Fruit fly (Drosophila melanogaster): ENCODE data around the gene Gtpx.

The Gtpx gene

dm6 chr3L:3325925-3326903, at the start of gene Gtpx:
Gene Gtpx, plus strand, starts transcription at chr3L:3326265.
- TF ChIP-seq CG33017 (tag; optimal IDR thresholded peaks at IDR 0.05) (peak; percentile 8), CG14711 (tag; optimal IDR thresholded peaks at IDR 0.05) (peak; percentile 93), tj (GFP tag; optimal IDR thresholded peaks at IDR 0.05) (peak; percentile 71), Crg-1 (GFP tag; optimal IDR thresholded peaks at IDR 0.05) (peak; percentile 63), Mnt (GFP tag; optimal IDR thresholded peaks at IDR 0.05) (peak; percentile 26), CG7101 (tag; optimal IDR thresholded peaks at IDR 0.05) (peak; percentile 60), toe (GFP tag; optimal IDR thresholded peaks at IDR 0.05) (peak; percentile 72), Hr96 (GFP tag; optimal IDR thresholded peaks at IDR 0.05) (peak; percentile 35), Clk (GFP tag; optimal IDR thresholded peaks at IDR 0.05) (no peak), kay (GFP tag; ENCODE audit: borderline replicate concordance) (no peak), CG7045 (GFP tag; optimal IDR thresholded peaks at IDR 0.05) (no peak), CG5204 (GFP tag; optimal IDR thresholded peaks at IDR 0.05) (no peak), ovo (GFP tag; optimal IDR thresholded peaks at IDR 0.05) (peak; percentile 25), pad (GFP tag; optimal IDR thresholded peaks at IDR 0.05) (peak; percentile 35), cnc (optimal IDR thresholded peaks at IDR 0.05) (peak; percentile 80 to 98), bab1 (GFP tag; optimal IDR thresholded peaks at IDR 0.05) (no peak), CG1620 (GFP tag; optimal IDR thresholded peaks at IDR 0.05) (peak; percentile 63), cic (GFP tag; optimal IDR thresholded peaks at IDR 0.05) (peak; percentile 65), CG11617 (GFP tag; optimal IDR thresholded peaks at IDR 0.05) (peak; percentile 73), CG12768 (GFP tag; optimal IDR thresholded peaks at IDR 0.05) (peak; percentile 57)

dm6 chr3L:3276930-3277329, 49.1 kb upstream of the Gtpx start:
- no peak for TF ChIP-seq CG33017 (tag; optimal IDR thresholded peaks at IDR 0.05)

dm6 chr3L:3279930-3280329, 46.1 kb upstream of the Gtpx start, which contains the start of gene CG12017:
Gene CG12017, plus strand, starts transcription at chr3L:3280239.
- TF ChIP-seq cic (GFP tag; optimal IDR thresholded peaks at IDR 0.05), result no peak
- TF ChIP-seq CG14711 (tag; optimal IDR thresholded peaks at IDR 0.05), result no peak
- no peak for TF ChIP-seq CG7101 (tag; optimal IDR thresholded peaks at IDR 0.05)
- no peak for TF ChIP-seq ovo (GFP tag; optimal IDR thresholded peaks at IDR 0.05)
- no peak for TF ChIP-seq tj (GFP tag; optimal IDR thresholded peaks at IDR 0.05)
- no peak for TF ChIP-seq CG12768 (GFP tag; optimal IDR thresholded peaks at IDR 0.05)
- TF ChIP-seq cnc (optimal IDR thresholded peaks at IDR 0.05), result no peak
- no peak for TF ChIP-seq pad (GFP tag; optimal IDR thresholded peaks at IDR 0.05)
- TF ChIP-seq CG11617 (GFP tag; optimal IDR thresholded peaks at IDR 0.05), result no peak

dm6 chr3L:3283264-3283663, 42.8 kb upstream of the Gtpx start:
- no peak for TF ChIP-seq tj (GFP tag; optimal IDR thresholded peaks at IDR 0.05)
- TF ChIP-seq Hr96 (GFP tag; optimal IDR thresholded peaks at IDR 0.05), result no peak
- TF ChIP-seq pad (GFP tag; optimal IDR thresholded peaks at IDR 0.05), result no peak

dm6 chr3L:3284900-3285299, 41.2 kb upstream of the Gtpx start:
- TF ChIP-seq ovo (GFP tag; optimal IDR thresholded peaks at IDR 0.05), result no peak
- no peak for TF ChIP-seq CG12768 (GFP tag; optimal IDR thresholded peaks at IDR 0.05)
- no peak for TF ChIP-seq CG11617 (GFP tag; optimal IDR thresholded peaks at IDR 0.05)
- no peak for TF ChIP-seq pad (GFP tag; optimal IDR thresholded peaks at IDR 0.05)
- no peak for TF ChIP-seq cic (GFP tag; optimal IDR thresholded peaks at IDR 0.05)
- no peak for TF ChIP-seq tj (GFP tag; optimal IDR thresholded peaks at IDR 0.05)
- TF ChIP-seq CG7101 (tag; optimal IDR thresholded peaks at IDR 0.05), result no peak
- no peak for TF ChIP-seq Clk (GFP tag; optimal IDR thresholded peaks at IDR 0.05)
- no peak for TF ChIP-seq CG5204 (GFP tag; optimal IDR thresholded peaks at IDR 0.05)
- no peak for TF ChIP-seq Mnt (GFP tag; optimal IDR thresholded peaks at IDR 0.05)
- no peak for TF ChIP-seq CG33017 (tag; optimal IDR thresholded peaks at IDR 0.05)
- no peak for TF ChIP-seq kay (GFP tag; ENCODE audit: borderline replicate concordance)
- TF ChIP-seq CG14711 (tag; optimal IDR thresholded peaks at IDR 0.05), result no peak
- TF ChIP-seq cnc (optimal IDR thresholded peaks at IDR 0.05), result no peak

- no peak for TF ChIP-seq toe (GFP tag; optimal IDR thresholded peaks at IDR 0.05)
- peak; percentile 39 for TF ChIP-seq kay (GFP tag; ENCODE audit: borderline replicate concordance)
Observed at dm6 chr3L:3288414-3288813, 37.7 kb upstream of the Gtpx start.

dm6 chr3L:3291159-3291558, 34.9 kb upstream of the Gtpx start, which contains the start of gene CG12009:
Gene CG12009, plus strand, starts transcription at chr3L:3291459.
- no peak for TF ChIP-seq CG11617 (GFP tag; optimal IDR thresholded peaks at IDR 0.05)
- TF ChIP-seq kay (GFP tag; ENCODE audit: borderline replicate concordance), result no peak
- no peak for TF ChIP-seq CG33017 (tag; optimal IDR thresholded peaks at IDR 0.05)
- no peak for TF ChIP-seq CG14711 (tag; optimal IDR thresholded peaks at IDR 0.05)
- no peak for TF ChIP-seq tj (GFP tag; optimal IDR thresholded peaks at IDR 0.05)
- no peak for TF ChIP-seq Hr96 (GFP tag; optimal IDR thresholded peaks at IDR 0.05)
- no peak for TF ChIP-seq Mnt (GFP tag; optimal IDR thresholded peaks at IDR 0.05)
- TF ChIP-seq toe (GFP tag; optimal IDR thresholded peaks at IDR 0.05), result no peak
- TF ChIP-seq CG5204 (GFP tag; optimal IDR thresholded peaks at IDR 0.05), result no peak
- no peak for TF ChIP-seq cic (GFP tag; optimal IDR thresholded peaks at IDR 0.05)
- no peak for TF ChIP-seq Crg-1 (GFP tag; optimal IDR thresholded peaks at IDR 0.05)
- no peak for TF ChIP-seq Clk (GFP tag; optimal IDR thresholded peaks at IDR 0.05)
- no peak for TF ChIP-seq CG7101 (tag; optimal IDR thresholded peaks at IDR 0.05)
- TF ChIP-seq CG7045 (GFP tag; optimal IDR thresholded peaks at IDR 0.05), result no peak
- TF ChIP-seq ovo (GFP tag; optimal IDR thresholded peaks at IDR 0.05), result no peak
- no peak for TF ChIP-seq bab1 (GFP tag; optimal IDR thresholded peaks at IDR 0.05)

Measured in whole organism, adult.